Worm (Caenorhabditis elegans) whole organism, late embryonic: Measurements from ENCODE around the gene fbxa-76.

Experiments
- C38D4.7 ChIP-seq: fragments of 200-800 bp; sonication (Bioruptor generic); optimal IDR thresholded peaks from 2 replicates; lab custom pipeline; 2018; ENCODE audit warnings: mild to moderate bottlenecking, missing genetic modification characterization, moderate library complexity, missing compliant biosample characterization
- ceh-22 ChIP-seq: sonication (generic microtip); optimal IDR thresholded peaks from 2 replicates; lab custom pipeline; 2017; ENCODE audit warnings: missing biosample characterization, missing genetic modification characterization
- ceh-30 ChIP-seq: fragments of 150-350 bp; optimal IDR thresholded peaks from 2 replicates; lab custom pipeline; 2014; ENCODE audit warnings: missing biosample characterization, missing genetic modification characterization
- fax-1 ChIP-seq: sonication (generic microtip); optimal IDR thresholded peaks from 2 replicates; lab custom pipeline; 2016; ENCODE audit warnings: missing genotype, missing genetic modification characterization, missing compliant biosample characterization
- fkh-10 ChIP-seq: fragments of 150-350 bp; optimal IDR thresholded peaks from 2 replicates; lab custom pipeline; 2014; ENCODE audit warnings: missing biosample characterization, missing genetic modification reagents, missing genetic modification characterization
- nfya-1 ChIP-seq: sonication (generic microtip); optimal IDR thresholded peaks from 2 replicates; lab custom pipeline; 2017; ENCODE audit warnings: missing genetic modification characterization, mild to moderate bottlenecking, missing compliant biosample characterization, antibody characterized with exemption, moderate library complexity
- pha-2 ChIP-seq: sonication (generic microtip); optimal IDR thresholded peaks from 2 replicates; lab custom pipeline; 2017; ENCODE audit warnings: mild to moderate bottlenecking, missing genetic modification characterization, missing compliant biosample characterization
- pha-4 ChIP-seq: fragments of 150-350 bp; optimal IDR thresholded peaks from 2 replicates; lab custom pipeline; 2018; ENCODE audit warnings: missing biosample characterization, missing genetic modification reagents, missing genetic modification characterization
- tbx-2 ChIP-seq: sonication (generic microtip); optimal IDR thresholded peaks from 2 replicates; lab custom pipeline; 2016; ENCODE audit warnings: missing genetic modification characterization, missing compliant biosample characterization
- ttx-3 ChIP-seq: sonication (generic microtip); optimal IDR thresholded peaks from 2 replicates; lab custom pipeline; 2016; ENCODE audit warnings: missing genetic modification reagents, missing genetic modification characterization, missing compliant biosample characterization
- zip-5 ChIP-seq: sonication (generic microtip); optimal IDR thresholded peaks from 2 replicates; lab custom pipeline; 2016; ENCODE audit warnings: missing genetic modification characterization, missing compliant biosample characterization
- ztf-16 ChIP-seq: sonication (generic microtip); optimal IDR thresholded peaks from 2 replicates; lab custom pipeline; 2017; ENCODE audit warnings: missing genetic modification characterization, missing compliant biosample characterization

DNA sequence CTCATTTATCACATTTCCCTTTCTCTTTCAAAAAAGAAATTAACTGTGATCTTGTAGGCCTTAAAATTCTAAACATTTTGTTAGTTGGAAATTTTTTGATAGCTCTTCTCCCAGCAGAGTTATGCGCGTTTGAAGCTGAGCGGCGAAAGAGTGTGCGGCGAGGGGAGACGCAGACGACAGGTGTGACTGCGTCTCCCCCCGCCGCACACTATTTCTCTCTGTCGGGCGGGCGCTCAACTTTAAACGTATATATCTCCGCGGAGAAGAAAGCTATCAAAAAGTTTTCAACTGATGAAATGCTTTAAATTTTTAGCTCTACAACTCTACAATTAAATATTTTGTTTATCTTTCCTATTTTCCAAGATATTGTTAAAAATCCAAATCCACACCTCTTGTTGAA is 30.0 kb downstream of the fbxa-76 start:
- TF ChIP-seq pha-2 (tag; lab: Kevin White, UChicago) (no peak), ttx-3 (tag; lab: Kevin White, UChicago) (no peak), ceh-30 (tag; lab: Kevin White, UChicago) (no peak), C38D4.7 (no peak), tbx-2 (tag; lab: Kevin White, UChicago) (no peak), pha-4 (tag; lab: Kevin White, UChicago) (no peak), nfya-1 (no peak), ztf-16 (tag; lab: Kevin White, UChicago) (no peak), ceh-22 (tag; lab: Kevin White, UChicago) (no peak), zip-5 (no peak), fkh-10 (GFP tag; lab: Kevin White, UChicago) (no peak), fax-1 (no peak)
